Worm (Caenorhabditis elegans) whole organism, L2 larva: Measurements from ENCODE around the gene T07D1.3.

ENCODE experiments used
- lin-39 ChIP-seq: fragments of 150-350 bp; optimal IDR thresholded peaks from 2 replicates; lab custom pipeline; 2014; ENCODE audit warnings: missing biosample characterization, missing genetic modification reagents, missing genetic modification characterization
- nhr-11 ChIP-seq: fragments of 150-350 bp; optimal IDR thresholded peaks from 2 replicates; lab custom pipeline; 2014; ENCODE audit warnings: missing biosample characterization, missing genetic modification characterization
- nhr-12 ChIP-seq: fragments of 150-350 bp; optimal IDR thresholded peaks from 2 replicates; lab custom pipeline; 2014; ENCODE audit warnings: missing biosample characterization, missing genetic modification characterization

DNA sequence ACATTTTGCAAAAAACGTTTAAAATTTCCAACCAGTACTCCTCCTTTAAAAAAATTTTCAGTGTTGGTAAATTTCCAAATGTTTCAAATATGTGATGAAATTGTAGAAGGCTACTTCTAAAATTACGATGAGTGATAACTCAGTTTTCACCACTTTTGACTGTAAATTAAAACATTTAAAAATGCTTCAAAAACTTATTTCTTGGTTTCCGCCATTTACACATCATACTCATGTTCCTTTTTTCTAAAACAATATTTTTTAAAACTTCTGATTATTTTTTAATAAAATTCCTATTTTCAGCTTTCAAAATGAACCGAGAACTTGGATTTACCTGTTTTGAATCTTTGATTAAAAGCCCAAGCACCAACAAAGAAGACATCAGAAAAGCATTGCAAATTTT, 39.5 kb downstream of the T07D1.3 start, which contains the start of gene C43H6.4:
- TF ChIP-seq lin-39 (tag; lab: Kevin White, UChicago), result no peak
- TF ChIP-seq nhr-12 (tag; lab: Kevin White, UChicago), result no peak
- no peak for TF ChIP-seq nhr-11 (tag; lab: Kevin White, UChicago)
